Worm (Caenorhabditis elegans): ENCODE measurements around the gene srlf-24.

DNA sequence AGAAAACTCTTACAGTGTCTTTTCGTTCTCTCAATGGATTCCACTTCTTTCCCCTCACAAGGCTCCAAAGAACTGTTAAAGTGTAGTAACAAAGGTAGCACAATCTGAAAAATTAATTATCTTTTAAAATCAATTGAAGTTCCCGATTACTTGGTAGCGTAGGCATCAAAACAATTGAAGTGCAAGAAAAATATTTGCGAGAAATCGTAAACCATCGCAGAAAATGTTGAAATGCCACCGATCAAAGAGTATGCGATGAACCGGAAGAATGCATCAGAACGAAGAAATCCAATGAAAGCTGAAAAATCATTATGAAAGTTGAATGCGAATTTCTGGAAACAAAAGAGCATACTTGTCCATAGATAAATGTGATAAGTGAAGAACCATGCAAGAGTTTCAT lies 40.9 kb upstream of the srlf-24 start:
- TF ChIP-seq nhr-237 (tag; optimal IDR thresholded peaks at IDR 0.05) (no peak), alr-1 (tag; optimal IDR thresholded peaks at IDR 0.05) (no peak), unc-55 (GFP tag; optimal IDR thresholded peaks at IDR 0.05) (no peak), egl-27 (tag; optimal IDR thresholded peaks at IDR 0.05) (no peak), zag-1 (tag; optimal IDR thresholded peaks at IDR 0.05) (no peak), skn-1 (tag; optimal IDR thresholded peaks at IDR 0.05) (no peak), ztf-4 (tag; optimal IDR thresholded peaks at IDR 0.05) (no peak), lin-39 (tag; optimal IDR thresholded peaks at IDR 0.05) (no peak), blmp-1 (tag; optimal IDR thresholded peaks at IDR 0.05; ENCODE audit: insufficient read depth) (no peak), fos-1 (tag; optimal IDR thresholded peaks at IDR 0.05) (no peak), unc-62 (GFP tag; optimal IDR thresholded peaks at IDR 0.05) (no peak), R02D3.7 (tag; optimal IDR thresholded peaks at IDR 0.05) (no peak), elt-1 (tag; optimal IDR thresholded peaks at IDR 0.05) (no peak)

Measured in whole organism, L2 larva.